Fruit fly (Drosophila melanogaster) whole organism, adult: ENCODE data around the gene CG45066.

Source experiments
- ovo ChIP-seq: fragments of 200-800 bp; sonication (Bioruptor generic); optimal IDR thresholded peaks from 2 replicates; lab custom pipeline; 2016; ENCODE audit warnings: missing biosample characterization, missing genetic modification characterization
- pad ChIP-seq: fragments of 200-800 bp; sonication (Bioruptor generic); optimal IDR thresholded peaks from 3 replicates; lab custom pipeline; 2017; ENCODE audit warnings: missing biosample characterization, missing genetic modification characterization, mild to moderate bottlenecking, moderate library complexity, missing genetic modification reagents

DNA sequence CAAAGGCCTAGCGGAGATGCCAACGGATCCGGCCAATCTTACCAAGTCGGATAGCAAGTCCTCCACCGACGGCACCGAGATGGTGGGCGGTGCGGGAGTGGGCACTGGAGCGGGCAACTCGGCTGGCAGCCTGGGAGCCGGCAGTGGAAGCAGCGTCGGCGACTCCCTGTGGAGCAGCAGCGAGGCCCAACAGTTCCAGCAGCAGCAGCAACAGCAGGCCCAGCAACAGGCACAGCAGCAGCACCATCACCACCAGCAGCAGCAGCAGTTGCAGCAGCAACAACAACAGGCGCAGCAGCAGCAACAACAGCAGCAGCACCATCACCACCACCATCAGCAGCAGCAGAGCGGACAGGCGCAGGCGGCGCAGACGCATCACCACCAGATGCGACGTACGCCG is 39.3 kb upstream of the CG45066 start:
- TF ChIP-seq ovo (GFP tag; lab: Kevin White, UChicago) (no peak), pad (GFP tag; lab: Kevin White, UChicago) (no peak)
